Worm (Caenorhabditis elegans) whole organism, L2 larva: ENCODE measurements around the gene ZC239.3.

ENCODE experiments used
- F13H6.1 ChIP-seq: sonication (generic microtip); optimal IDR thresholded peaks from 2 replicates; lab custom pipeline; 2016; ENCODE audit warnings: missing genetic modification characterization, missing compliant biosample characterization
- R02D3.7 ChIP-seq: fragments of 150-350 bp; optimal IDR thresholded peaks from 2 replicates; lab custom pipeline; 2014; ENCODE audit warnings: missing biosample characterization, missing genetic modification characterization
- Y55F3AM.14 ChIP-seq: fragments of 200-800 bp; sonication (Bioruptor generic); optimal IDR thresholded peaks from 2 replicates; lab custom pipeline; 2018; ENCODE audit warnings: mild to moderate bottlenecking, missing genetic modification characterization, missing compliant biosample characterization
- aly-2 ChIP-seq: fragments of 150-350 bp; optimal IDR thresholded peaks from 2 replicates; lab custom pipeline; 2014; ENCODE audit warnings: missing biosample characterization, missing genetic modification characterization
- ama-1 ChIP-seq: fragments of 150-350 bp; optimal IDR thresholded peaks from 2 replicates; lab custom pipeline; 2018; ENCODE audit warnings: inconsistent platforms
- ceh-16 ChIP-seq: fragments of 150-350 bp; optimal IDR thresholded peaks from 2 replicates; lab custom pipeline; 2014; ENCODE audit warnings: missing biosample characterization, missing genetic modification characterization
- ceh-82 ChIP-seq: fragments of 150-350 bp; optimal IDR thresholded peaks from 2 replicates; lab custom pipeline; 2014; ENCODE audit warnings: missing biosample characterization, missing genetic modification characterization
- dmd-4 ChIP-seq: sonication (generic microtip); optimal IDR thresholded peaks from 2 replicates; lab custom pipeline; 2017; ENCODE audit warnings: missing biosample characterization, missing genetic modification characterization
- elt-3 ChIP-seq: sonication (generic microtip); optimal IDR thresholded peaks from 2 replicates; lab custom pipeline; 2017; ENCODE audit warnings: missing biosample characterization, missing genetic modification characterization
- lsy-2 ChIP-seq, 2 experiments: fragments of 150-350 bp in 1 of 2; sonication (generic microtip) in 1 of 2; optimal IDR thresholded peaks; 2 replicates each; lab custom pipeline; 2014 to 2017; ENCODE audit warnings: missing biosample characterization in 2 of 2, missing genetic modification characterization in 2 of 2
- mbf-1 ChIP-seq: sonication (generic microtip); optimal IDR thresholded peaks from 2 replicates; lab custom pipeline; 2017; ENCODE audit warnings: missing biosample characterization, missing genetic modification characterization
- nhr-10 ChIP-seq: sonication (generic microtip); optimal IDR thresholded peaks from 2 replicates; lab custom pipeline; 2017; ENCODE audit warnings: missing biosample characterization, missing genetic modification characterization
- nhr-11 ChIP-seq: fragments of 150-350 bp; optimal IDR thresholded peaks from 2 replicates; lab custom pipeline; 2014; ENCODE audit warnings: missing biosample characterization, missing genetic modification characterization
- nhr-12 ChIP-seq: fragments of 150-350 bp; optimal IDR thresholded peaks from 2 replicates; lab custom pipeline; 2014; ENCODE audit warnings: missing biosample characterization, missing genetic modification characterization
- nhr-25 ChIP-seq: fragments of 150-350 bp; sonication (generic microtip); optimal IDR thresholded peaks from 3 replicates; lab custom pipeline; 2014; ENCODE audit warnings: missing biosample characterization, missing genetic modification characterization
- nhr-6 ChIP-seq: fragments of 150-350 bp; optimal IDR thresholded peaks from 2 replicates; lab custom pipeline; 2014; ENCODE audit warnings: missing biosample characterization, missing genetic modification characterization
- nhr-77 ChIP-seq: fragments of 150-350 bp; optimal IDR thresholded peaks from 2 replicates; lab custom pipeline; 2014; ENCODE audit warnings: missing biosample characterization, missing genetic modification characterization
- peb-1 ChIP-seq: fragments of 150-350 bp; optimal IDR thresholded peaks from 2 replicates; lab custom pipeline; 2014; ENCODE audit warnings: missing biosample characterization, missing genetic modification characterization
- sem-4 ChIP-seq: fragments of 150-350 bp; optimal IDR thresholded peaks from 2 replicates; lab custom pipeline; 2014; ENCODE audit warnings: missing biosample characterization, missing genetic modification reagents, missing genetic modification characterization
- sma-3 ChIP-seq: sonication (generic microtip); optimal IDR thresholded peaks from 2 replicates; lab custom pipeline; 2016; ENCODE audit warnings: missing genetic modification reagents, missing genetic modification characterization, missing compliant biosample characterization
- ztf-1 ChIP-seq: fragments of 200-800 bp; sonication (Bioruptor generic); conservative IDR thresholded peaks from 2 replicates; pipeline ENCODE4 v1.3.6; 2022; ENCODE audit warnings: missing genetic modification characterization, missing compliant biosample characterization
- ztf-11 ChIP-seq: sonication (generic microtip); optimal IDR thresholded peaks from 2 replicates; lab custom pipeline; 2017; ENCODE audit warnings: missing biosample characterization, missing genetic modification characterization

Gene ZC239.3

ce11 chrII:3251782-3252181, 35.9 kb downstream of the ZC239.3 start:
- TF ChIP-seq ceh-16 (tag; lab: Kevin White, UChicago) (no peak), ztf-1 (no peak), Y55F3AM.14 (no peak), ztf-11 (tag; lab: Kevin White, UChicago) (no peak), mbf-1 (no peak), aly-2 (tag; lab: Kevin White, UChicago) (no peak), F13H6.1 (tag; lab: Kevin White, UChicago) (no peak), ama-1 (lab: Kevin White, UChicago) (no peak), ceh-82 (tag; lab: Kevin White, UChicago) (no peak), lsy-2 (tag; optimal IDR thresholded peaks at IDR 0.05; lab: Kevin White, UChicago) (no peak), nhr-77 (tag; lab: Kevin White, UChicago) (no peak), sem-4 (tag; lab: Kevin White, UChicago) (no peak), dmd-4 (tag; lab: Kevin White, UChicago) (no peak)

ce11 chrII:3259254-3259653, 43.4 kb downstream of the ZC239.3 start, which contains the start of gene gcy-19:
TSS of gene gcy-19 (minus strand) at chrII:3259354.
- no peak for TF ChIP-seq peb-1
- no peak for TF ChIP-seq sem-4 (tag; lab: Kevin White, UChicago)
- TF ChIP-seq nhr-6 (tag; lab: Kevin White, UChicago) = no peak
- no peak for TF ChIP-seq F13H6.1 (tag; lab: Kevin White, UChicago)
- no peak for TF ChIP-seq nhr-25 (tag; lab: Kevin White, UChicago)
- no peak for TF ChIP-seq ama-1 (lab: Kevin White, UChicago)
- TF ChIP-seq nhr-10 (tag; lab: Kevin White, UChicago) = no peak

- TF ChIP-seq R02D3.7 (tag; lab: Kevin White, UChicago) = no peak
- no peak for TF ChIP-seq nhr-12
- TF ChIP-seq ztf-1 = no peak
- no peak for TF ChIP-seq nhr-11 (tag; lab: Kevin White, UChicago)
Observed at ce11 chrII:3262504-3262903, 46.6 kb downstream of the ZC239.3 start, which contains the start of gene F02E11.2. TSS of gene F02E11.2 (plus strand) at chrII:3262804.

ce11 chrII:3264704-3265103, 48.8 kb downstream of the ZC239.3 start:
- TF ChIP-seq elt-3 (tag; lab: Kevin White, UChicago) (no peak), sma-3 (GFP tag; lab: Kevin White, UChicago) (no peak)
